Worm (Caenorhabditis elegans): ENCODE measurements around the gene R155.3.

Gene R155.3

ce11 chrIII:1938712-1939624 lies 37.6 kb downstream of the R155.3 start:
- TF ChIP-seq hlh-13 (GFP tag; optimal IDR thresholded peaks at IDR 0.05): no peak
- no peak for TF ChIP-seq dmd-4 (tag; optimal IDR thresholded peaks at IDR 0.05; ENCODE audit: borderline replicate concordance)
- TF ChIP-seq unc-86 (tag; optimal IDR thresholded peaks at IDR 0.05): no peak
- TF ChIP-seq ttx-3 (tag; optimal IDR thresholded peaks at IDR 0.05): no peak
- peak; percentile 14 for TF ChIP-seq sdc-2 (tag; optimal IDR thresholded peaks at IDR 0.05)
- TF ChIP-seq hlh-15 (tag; optimal IDR thresholded peaks at IDR 0.05): no peak
- TF ChIP-seq ceh-31 (tag; optimal IDR thresholded peaks at IDR 0.05): peak; percentile 13
- TF ChIP-seq tbx-2 (tag; optimal IDR thresholded peaks at IDR 0.05): no peak
- TF ChIP-seq hlh-8 (tag; optimal IDR thresholded peaks at IDR 0.05): no peak
- no peak for TF ChIP-seq ceh-18 (tag; optimal IDR thresholded peaks at IDR 0.05)
- TF ChIP-seq pros-1 (tag; optimal IDR thresholded peaks at IDR 0.05): no peak
- TF ChIP-seq elt-2 (tag; optimal IDR thresholded peaks at IDR 0.05): no peak
- TF ChIP-seq tbx-7 (tag; optimal IDR thresholded peaks at IDR 0.05): no peak
- TF ChIP-seq ceh-45 (GFP tag; IDR thresholded peaks at IDR 0.05): no peak
- TF ChIP-seq gmeb-2 (tag; optimal IDR thresholded peaks at IDR 0.05): no peak
- peak; percentile 58 for TF ChIP-seq ceh-48 (tag; optimal IDR thresholded peaks at IDR 0.05)
- no peak for TF ChIP-seq lin-11 (tag; optimal IDR thresholded peaks at IDR 0.05)
- no peak for TF ChIP-seq pha-2 (tag; optimal IDR thresholded peaks at IDR 0.05)
- TF ChIP-seq pha-4 (tag; optimal IDR thresholded peaks at IDR 0.05): no peak
- TF ChIP-seq syd-9 (tag; optimal IDR thresholded peaks at IDR 0.05): no peak
- TF ChIP-seq ref-2 (tag; optimal IDR thresholded peaks at IDR 0.05): peak; percentile 4
- TF ChIP-seq sox-4 (tag; optimal IDR thresholded peaks at IDR 0.05): no peak

ce11 chrIII:1937879-1938438 lies 38.6 kb downstream of the R155.3 start:
- peak; percentile 46 for TF ChIP-seq elt-4 (tag; optimal IDR thresholded peaks at IDR 0.05)
- TF ChIP-seq odd-2 (tag; optimal IDR thresholded peaks at IDR 0.05): no peak

DNA sequence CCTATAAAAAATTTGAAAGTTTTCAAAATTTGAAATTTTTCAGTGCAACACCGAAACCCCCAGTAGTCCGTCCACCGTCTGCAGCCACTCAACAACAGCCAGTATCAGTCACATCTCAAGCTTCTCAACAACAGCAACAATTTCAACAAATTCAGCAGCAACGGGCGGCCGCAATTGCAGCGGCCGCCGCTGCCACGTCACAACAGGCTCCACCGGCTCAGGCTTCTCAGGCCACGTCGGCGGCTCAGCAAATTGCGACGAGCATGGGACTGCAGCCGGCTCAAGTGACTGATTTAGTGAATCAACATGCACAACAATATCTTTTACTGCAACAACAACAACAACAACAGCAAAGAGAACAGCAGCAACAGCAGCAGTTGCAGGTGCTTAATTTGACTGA lies 42.4 kb downstream of the R155.3 start:
- no peak for TF ChIP-seq F13H6.1 (tag; optimal IDR thresholded peaks at IDR 0.05)
- TF ChIP-seq ztf-16 (tag; optimal IDR thresholded peaks at IDR 0.05): no peak
- no peak for TF ChIP-seq pag-3 (tag; optimal IDR thresholded peaks at IDR 0.05; ENCODE audit: borderline replicate concordance)
- no peak for TF ChIP-seq tbx-7 (tag; optimal IDR thresholded peaks at IDR 0.05)
- no peak for TF ChIP-seq K02D7.2 (tag; optimal IDR thresholded peaks at IDR 0.05)
- TF ChIP-seq unc-3 (GFP tag; conservative IDR thresholded peaks at IDR 0.05): no peak
- no peak for TF ChIP-seq unc-3 (tag; optimal IDR thresholded peaks at IDR 0.05)
- no peak for TF ChIP-seq ceh-6 (GFP tag; optimal IDR thresholded peaks at IDR 0.05)
- no peak for TF ChIP-seq hlh-6 (tag; optimal IDR thresholded peaks at IDR 0.05)
- TF ChIP-seq sox-2 (GFP tag; IDR thresholded peaks at IDR 0.05): no peak
- TF ChIP-seq hlh-8 (tag; optimal IDR thresholded peaks at IDR 0.05): no peak

ce11 chrIII:1932018-1932417 lies 44.5 kb downstream of the R155.3 start:
- TF ChIP-seq madf-2 (tag; optimal IDR thresholded peaks at IDR 0.05) (no peak), unc-3 (GFP tag; conservative IDR thresholded peaks at IDR 0.05) (no peak), unc-3 (tag; optimal IDR thresholded peaks at IDR 0.05) (no peak), C38D4.7 (GFP tag; optimal IDR thresholded peaks at IDR 0.05) (no peak), pqm-1 (tag; optimal IDR thresholded peaks at IDR 0.05) (no peak), sdc-2 (tag; optimal IDR thresholded peaks at IDR 0.05) (no peak), che-1 (tag; optimal IDR thresholded peaks at IDR 0.05) (no peak), hlh-13 (GFP tag; optimal IDR thresholded peaks at IDR 0.05) (no peak), mec-3 (tag; optimal IDR thresholded peaks at IDR 0.05; ENCODE audit: borderline replicate concordance) (no peak), ceh-30 (tag; optimal IDR thresholded peaks at IDR 0.05) (no peak)

All from whole organism, late embryonic.